Worm (Caenorhabditis elegans): ENCODE results near the gene Y72A10A.1.

ce11 chrX:6159562-6159961 is 21.4 kb upstream of the Y72A10A.1 start:
- no peak for TF ChIP-seq T22C8.4 (GFP tag; IDR thresholded peaks at IDR 0.05)
- TF ChIP-seq klf-2 (GFP tag; conservative IDR thresholded peaks at IDR 0.05), result no peak
